Worm (Caenorhabditis elegans): Measurements from ENCODE around the gene pink-1.

The pink-1 gene

DNA sequence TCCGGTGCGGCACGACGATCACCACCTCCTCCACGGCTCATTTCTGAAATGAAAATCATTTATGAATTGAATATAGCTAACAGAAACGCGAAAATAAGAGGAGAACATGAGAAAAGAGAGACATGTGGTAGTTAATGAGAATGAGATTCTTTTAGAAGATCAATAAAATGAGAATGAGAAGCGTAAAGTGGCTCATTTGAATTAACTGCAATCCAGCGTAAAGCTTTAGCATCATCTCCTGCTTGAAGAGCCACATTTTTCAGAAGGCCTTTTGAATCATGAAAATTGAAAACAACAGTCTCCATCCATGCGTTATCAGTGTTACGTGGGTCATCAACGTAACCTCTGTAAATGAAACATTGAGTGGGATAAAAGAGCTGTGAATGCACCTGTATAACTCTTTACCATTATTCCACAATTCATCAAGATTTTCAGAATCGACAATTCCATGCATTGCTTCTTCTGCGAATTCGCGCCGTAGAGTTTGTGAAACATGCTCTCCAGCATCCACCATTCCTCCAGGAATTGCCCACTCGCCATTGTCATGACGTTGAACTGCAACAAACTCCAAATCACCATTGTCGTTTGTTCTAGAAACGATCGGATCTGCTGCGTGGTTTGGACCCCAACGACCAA is 6.6 kb downstream of the pink-1 start, which contains the start of gene rsp-4:
rsp-4 (minus strand) TSS at position 51 of the 636 bp plus-strand sequence.
- TF ChIP-seq drap-1 (GFP tag; optimal IDR thresholded peaks at IDR 0.05) (no peak), ces-1 (GFP tag; optimal IDR thresholded peaks at IDR 0.05) (no peak)

DNA sequence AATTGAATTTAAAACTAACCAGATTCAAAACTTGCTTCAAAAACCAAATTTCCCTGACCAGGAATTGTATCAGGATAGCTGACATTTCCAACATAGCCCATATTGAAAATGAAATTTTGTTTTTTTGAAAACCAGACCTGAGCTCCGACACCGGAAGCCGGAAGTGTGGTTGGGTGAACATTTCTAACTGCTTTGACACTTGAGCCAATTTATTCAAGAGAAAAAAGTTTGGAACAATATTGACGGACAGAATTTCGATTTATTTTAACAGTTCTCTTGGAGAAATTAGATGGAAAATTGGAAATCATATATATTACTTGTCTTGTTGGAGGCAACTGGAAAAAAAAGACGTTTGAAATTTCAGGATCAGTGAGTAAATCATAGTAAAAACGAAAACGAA is 8.3 kb downstream of the pink-1 start, which contains the start of gene ccpp-6:
ccpp-6 (minus strand) TSS at position 101 of the 400 bp plus-strand sequence.
- no peak for TF ChIP-seq tbx-8 (GFP tag; optimal IDR thresholded peaks at IDR 0.05)
- no peak for TF ChIP-seq M03D4.4 (tag; optimal IDR thresholded peaks at IDR 0.05)
- no peak for TF ChIP-seq drap-1 (GFP tag; optimal IDR thresholded peaks at IDR 0.05)
- no peak for TF ChIP-seq ceh-39 (tag; optimal IDR thresholded peaks at IDR 0.05)
- no peak for TF ChIP-seq nhr-2 (tag; optimal IDR thresholded peaks at IDR 0.05)
- TF ChIP-seq nhr-237 (tag; optimal IDR thresholded peaks at IDR 0.05) = no peak
- no peak for TF ChIP-seq ham-2 (GFP tag; optimal IDR thresholded peaks at IDR 0.05)
- TF ChIP-seq elt-3 (tag; optimal IDR thresholded peaks at IDR 0.05) = no peak
- TF ChIP-seq nhr-76 (tag; optimal IDR thresholded peaks at IDR 0.05) = no peak
- TF ChIP-seq mab-5 (tag; optimal IDR thresholded peaks at IDR 0.05) = no peak
- TF ChIP-seq cnd-1 (tag; optimal IDR thresholded peaks at IDR 0.05) = no peak
- TF ChIP-seq lin-32 (GFP tag; optimal IDR thresholded peaks at IDR 0.05) = no peak
- TF ChIP-seq lin-13 (tag; optimal IDR thresholded peaks at IDR 0.05) = no peak
- no peak for TF ChIP-seq unc-120 (tag; optimal IDR thresholded peaks at IDR 0.05; ENCODE audit: poor library complexity, severe bottlenecking)
- TF ChIP-seq mls-2 (tag; optimal IDR thresholded peaks at IDR 0.05) = no peak
- TF ChIP-seq nhr-28 (tag; optimal IDR thresholded peaks at IDR 0.05) = no peak
- no peak for TF ChIP-seq sem-2 (GFP tag; optimal IDR thresholded peaks at IDR 0.05)

DNA sequence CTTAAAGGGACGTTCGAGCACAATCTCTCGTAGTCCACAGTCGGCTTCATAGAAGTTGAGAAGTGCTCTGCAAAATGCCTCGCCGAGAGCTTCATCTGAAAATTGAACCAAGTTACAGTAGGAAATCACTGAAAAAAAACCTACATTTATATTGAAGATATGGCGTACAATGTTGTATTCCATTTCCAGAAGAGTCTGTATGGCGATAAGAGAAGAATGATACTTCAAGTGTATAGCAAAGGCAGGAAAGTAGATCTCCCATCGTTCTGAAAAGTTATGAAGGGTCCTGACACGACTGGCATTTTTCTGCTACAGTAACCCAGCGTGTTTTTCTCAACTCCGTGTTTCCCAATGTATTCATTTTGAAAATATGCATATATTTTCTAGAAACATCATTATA is 11.2 kb downstream of the pink-1 start:
- TF ChIP-seq pha-4 (tag; optimal IDR thresholded peaks at IDR 0.05) (no peak), ces-1 (GFP tag; optimal IDR thresholded peaks at IDR 0.05) (no peak), nhr-2 (tag; optimal IDR thresholded peaks at IDR 0.05) (no peak), ztf-11 (tag; optimal IDR thresholded peaks at IDR 0.05) (no peak), tbx-8 (GFP tag; optimal IDR thresholded peaks at IDR 0.05) (no peak), nhr-28 (tag; optimal IDR thresholded peaks at IDR 0.05) (no peak), ceh-83 (GFP tag; optimal IDR thresholded peaks at IDR 0.05) (no peak), snpc-4 (tag; optimal IDR thresholded peaks at IDR 0.05) (no peak), nhr-76 (tag; optimal IDR thresholded peaks at IDR 0.05) (no peak), lin-32 (GFP tag; optimal IDR thresholded peaks at IDR 0.05) (no peak), ceh-39 (tag; optimal IDR thresholded peaks at IDR 0.05) (no peak), hlh-1 (tag; optimal IDR thresholded peaks at IDR 0.05) (no peak), ceh-43 (GFP tag; optimal IDR thresholded peaks at IDR 0.05) (no peak), M03D4.4 (tag; optimal IDR thresholded peaks at IDR 0.05) (no peak), unc-39 (tag; optimal IDR thresholded peaks at IDR 0.05) (no peak), unc-62 (GFP tag; optimal IDR thresholded peaks at IDR 0.05) (no peak)

DNA sequence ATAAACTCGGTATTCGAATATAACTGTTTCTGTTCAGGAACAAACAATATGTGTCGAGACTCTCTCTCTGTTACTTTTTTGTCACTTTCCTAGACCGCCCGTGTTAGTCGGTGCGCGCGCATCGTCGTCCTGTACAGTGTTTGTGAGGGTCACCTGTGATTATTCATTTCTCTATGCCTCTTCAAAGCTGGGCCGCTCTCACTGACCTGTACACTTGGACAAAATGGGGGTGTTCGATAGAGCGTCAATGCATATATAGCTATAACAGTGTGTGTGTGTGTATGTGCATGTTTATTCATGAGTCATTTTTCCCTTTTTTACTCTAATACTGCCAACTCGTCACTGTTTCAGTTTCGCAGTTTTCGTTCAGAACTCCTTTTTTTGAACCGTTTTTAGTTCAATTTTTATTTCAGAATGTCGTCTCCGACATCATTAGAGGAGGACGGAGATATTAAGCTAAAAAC is 15.8 kb downstream of the pink-1 start, which contains the start of gene pkc-3:
pkc-3 (plus strand) TSS at position 414 of the 464 bp plus-strand sequence.
- TF ChIP-seq unc-39 (tag; optimal IDR thresholded peaks at IDR 0.05) (no peak), M03D4.4 (tag; optimal IDR thresholded peaks at IDR 0.05) (no peak), mls-2 (tag; optimal IDR thresholded peaks at IDR 0.05) (no peak), lin-13 (tag; optimal IDR thresholded peaks at IDR 0.05) (no peak), mab-5 (tag; optimal IDR thresholded peaks at IDR 0.05) (no peak), drap-1 (GFP tag; optimal IDR thresholded peaks at IDR 0.05) (no peak), ztf-11 (tag; optimal IDR thresholded peaks at IDR 0.05) (no peak), ceh-83 (GFP tag; optimal IDR thresholded peaks at IDR 0.05) (no peak), zip-8 (tag; optimal IDR thresholded peaks at IDR 0.05) (no peak), sem-2 (GFP tag; optimal IDR thresholded peaks at IDR 0.05) (no peak), lin-32 (GFP tag; optimal IDR thresholded peaks at IDR 0.05) (no peak), nhr-2 (tag; optimal IDR thresholded peaks at IDR 0.05) (peak; percentile 90), elt-1 (tag; optimal IDR thresholded peaks at IDR 0.05; ENCODE audit: borderline replicate concordance, insufficient read depth) (no peak), ceh-43 (GFP tag; optimal IDR thresholded peaks at IDR 0.05) (no peak), flh-1 (GFP tag; optimal IDR thresholded peaks at IDR 0.05) (no peak), ceh-39 (tag; optimal IDR thresholded peaks at IDR 0.05) (no peak), nhr-12 (tag; optimal IDR thresholded peaks at IDR 0.05) (no peak), tbx-8 (GFP tag; optimal IDR thresholded peaks at IDR 0.05) (no peak), mep-1 (tag; optimal IDR thresholded peaks at IDR 0.05) (peak; percentile 47), elt-3 (tag; optimal IDR thresholded peaks at IDR 0.05) (no peak), nhr-76 (tag; optimal IDR thresholded peaks at IDR 0.05) (no peak), unc-120 (tag; optimal IDR thresholded peaks at IDR 0.05; ENCODE audit: poor library complexity, severe bottlenecking) (no peak), blmp-1 (tag; optimal IDR thresholded peaks at IDR 0.05) (no peak), nhr-237 (tag; optimal IDR thresholded peaks at IDR 0.05) (peak; percentile 32), nhr-28 (tag; optimal IDR thresholded peaks at IDR 0.05) (no peak), hlh-1 (tag; optimal IDR thresholded peaks at IDR 0.05) (no peak), sptf-1 (tag; optimal IDR thresholded peaks at IDR 0.05) (peak; percentile 20), unc-62 (GFP tag; optimal IDR thresholded peaks at IDR 0.05) (no peak), snpc-4 (tag; optimal IDR thresholded peaks at IDR 0.05) (no peak), lsy-2 (tag; optimal IDR thresholded peaks at IDR 0.05) (peak; percentile 2), ham-2 (GFP tag; optimal IDR thresholded peaks at IDR 0.05) (peak; percentile 57), cnd-1 (tag; optimal IDR thresholded peaks at IDR 0.05) (peak; percentile 24), ces-1 (GFP tag; optimal IDR thresholded peaks at IDR 0.05) (no peak), pha-4 (tag; optimal IDR thresholded peaks at IDR 0.05) (no peak), bed-3 (GFP tag; optimal IDR thresholded peaks at IDR 0.05) (no peak)

All from whole organism, mixed stage, embryonic.